Worm (Caenorhabditis elegans) whole organism, L4 larva: ENCODE measurements around the gene gly-3.

ENCODE experiments used
- Y48G9A.11 ChIP-seq: fragments of 200-800 bp; sonication (Bioruptor generic); IDR thresholded peaks from 2 replicates; pipeline ENCODE4 v1.3.6; 2022; ENCODE audit warnings: missing genetic modification reagents, missing genetic modification characterization, missing compliant biosample characterization
- aha-1 ChIP-seq: fragments of 150-350 bp; peaks from one replicate; lab custom pipeline; 2014; ENCODE audit warnings: missing biosample characterization, missing genetic modification characterization
- aly-2 ChIP-seq: sonication (generic microtip); optimal IDR thresholded peaks from 2 replicates; lab custom pipeline; 2018; ENCODE audit warnings: missing biosample characterization, missing genetic modification characterization
- ama-1 ChIP-seq: fragments of 150-350 bp; optimal IDR thresholded peaks from 2 replicates; lab custom pipeline; 2014; ENCODE audit warnings: inconsistent platforms, mixed read lengths
- ceh-20 ChIP-seq: fragments of 200-800 bp; sonication (Bioruptor generic); IDR thresholded peaks from 2 replicates; pipeline ENCODE4 v1.3.6; 2022; ENCODE audit warnings: missing genetic modification reagents, missing genetic modification characterization, missing compliant biosample characterization
- ceh-32 ChIP-seq: sonication (generic microtip); optimal IDR thresholded peaks from 2 replicates; lab custom pipeline; 2016; ENCODE audit warnings: mild to moderate bottlenecking, missing genetic modification characterization, missing compliant biosample characterization; ENCODE audit not compliant: poor library complexity
- ceh-44 ChIP-seq: fragments of 200-800 bp; sonication (Bioruptor generic); IDR thresholded peaks from 2 replicates; pipeline ENCODE4 v1.3.6; 2022; ENCODE audit warnings: missing genetic modification reagents, missing genetic modification characterization, missing compliant biosample characterization
- daf-8 ChIP-seq: fragments of 200-800 bp; sonication (Bioruptor generic); IDR thresholded peaks from 2 replicates; pipeline ENCODE4 v1.3.6; 2022; ENCODE audit warnings: missing genetic modification characterization, missing compliant biosample characterization
- dmd-6 ChIP-seq: fragments of 200-800 bp; sonication (Bioruptor generic); IDR thresholded peaks from 2 replicates; pipeline ENCODE4 v1.3.6; 2022; ENCODE audit warnings: missing genetic modification reagents, missing genetic modification characterization, missing compliant biosample characterization
- dmd-9 ChIP-seq: fragments of 200-800 bp; sonication (Bioruptor generic); IDR thresholded peaks from 2 replicates; pipeline ENCODE4 v1.3.6; 2022; ENCODE audit warnings: missing genetic modification reagents, missing genetic modification characterization, missing compliant biosample characterization
- jun-1 ChIP-seq: fragments of 150-350 bp; optimal IDR thresholded peaks from 2 replicates; lab custom pipeline; 2014; ENCODE audit warnings: missing biosample characterization, missing genetic modification reagents, missing genetic modification characterization
- mes-2 ChIP-seq: sonication (generic microtip); optimal IDR thresholded peaks from 2 replicates; lab custom pipeline; 2016; ENCODE audit warnings: missing genotype, mild to moderate bottlenecking, missing genetic modification characterization, missing compliant biosample characterization; ENCODE audit not compliant: poor library complexity, severe bottlenecking
- nhr-28 ChIP-seq: fragments of 150-350 bp; optimal IDR thresholded peaks from 2 replicates; lab custom pipeline; 2014; ENCODE audit warnings: missing biosample characterization, missing genetic modification characterization
- nhr-6 ChIP-seq: fragments of 150-350 bp; optimal IDR thresholded peaks from 2 replicates; lab custom pipeline; 2014; ENCODE audit warnings: missing biosample characterization, missing genetic modification characterization
- nhr-77 ChIP-seq: fragments of 150-350 bp; optimal IDR thresholded peaks from 2 replicates; lab custom pipeline; 2014; ENCODE audit warnings: missing biosample characterization, missing genetic modification characterization
- pqm-1 ChIP-seq: sonication (generic microtip); optimal IDR thresholded peaks from 2 replicates; lab custom pipeline; 2017; ENCODE audit warnings: missing biosample characterization, missing genetic modification characterization
- saeg-2 ChIP-seq: fragments of 200-800 bp; sonication (Bioruptor generic); IDR thresholded peaks from 2 replicates; pipeline ENCODE4 v1.3.6; 2022; ENCODE audit warnings: missing genetic modification reagents, missing genetic modification characterization, missing compliant biosample characterization
- skn-1 ChIP-seq: fragments of 150-350 bp; optimal IDR thresholded peaks from 2 replicates; lab custom pipeline; 2014; ENCODE audit warnings: missing biosample characterization, missing genetic modification characterization
- zip-11 ChIP-seq: fragments of 200-800 bp; sonication (Bioruptor generic); IDR thresholded peaks from 2 replicates; pipeline ENCODE4 v1.3.6; 2022; ENCODE audit warnings: missing genetic modification characterization, missing compliant biosample characterization

gly-3 gene

DNA sequence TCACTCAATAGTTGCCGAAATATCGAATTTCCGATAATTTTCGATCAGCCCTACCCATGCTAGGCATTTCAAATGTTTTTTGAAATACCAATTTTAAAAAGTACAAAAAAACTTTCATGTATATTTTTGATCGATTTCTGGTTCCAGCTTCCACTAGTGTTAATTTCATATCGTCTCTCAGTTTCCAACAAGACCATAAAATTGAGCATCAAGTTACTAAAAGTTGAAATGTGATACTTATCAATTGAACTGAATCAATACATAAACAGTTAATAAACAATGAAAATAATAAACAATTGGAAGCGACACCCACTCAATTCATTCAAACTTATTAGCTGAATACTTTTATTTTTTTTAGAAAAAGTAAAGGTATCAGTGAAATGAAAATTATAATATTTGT is 51.4 kb downstream of the gly-3 start, which contains the start of gene cup-4:
TSS of gene cup-4 (plus strand) at position 301 of the 400 bp plus-strand sequence.
- TF ChIP-seq mes-2 (tag; lab: Kevin White, UChicago) (no peak), nhr-6 (tag; lab: Kevin White, UChicago) (no peak), ama-1 (lab: Kevin White, UChicago) (no peak), ceh-44 (GFP tag; lab: Robert Waterston, UW) (no peak), Y48G9A.11 (no peak), skn-1 (tag; lab: Kevin White, UChicago) (no peak), zip-11 (GFP tag; lab: Robert Waterston, UW) (no peak), dmd-6 (GFP tag; lab: Robert Waterston, UW) (no peak), jun-1 (tag; lab: Kevin White, UChicago) (no peak), ceh-32 (tag; lab: Kevin White, UChicago) (no peak), aly-2 (tag; lab: Kevin White, UChicago) (no peak), ceh-20 (GFP tag; lab: Robert Waterston, UW) (no peak)

DNA sequence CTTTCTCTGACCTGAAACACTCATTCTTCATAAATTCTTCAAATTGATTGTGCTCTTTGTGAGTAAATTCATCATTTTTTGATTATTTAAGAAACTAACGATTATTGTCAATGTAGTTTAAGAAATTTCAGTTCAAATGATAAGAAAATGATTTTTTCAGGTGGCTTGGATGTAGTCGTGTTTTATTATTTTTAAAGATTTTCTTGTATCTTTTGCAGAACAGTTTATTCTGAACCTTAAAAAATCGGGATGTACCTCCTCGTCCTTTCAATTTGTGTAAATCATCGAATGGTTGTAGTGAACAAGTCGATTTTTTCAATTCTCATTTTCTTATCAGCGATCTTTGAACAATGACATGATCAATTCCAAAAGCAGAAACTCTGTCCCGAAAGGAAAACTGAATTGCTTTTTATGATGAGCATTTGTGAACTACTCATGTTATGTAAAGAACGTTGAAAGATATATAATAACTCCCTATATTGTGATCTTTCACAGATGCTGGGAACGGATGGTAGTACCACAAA is 52.3 kb downstream of the gly-3 start, which contains the start of gene slc-17.3:
TSS of gene slc-17.3 (minus strand) at position 51 of the 524 bp plus-strand sequence.
- TF ChIP-seq nhr-28 (peak; percentile 44), aha-1 (tag; lab: Kevin White, UChicago) (peak; percentile 31), daf-8 (GFP tag; lab: Robert Waterston, UW) (no peak), nhr-77 (peak; percentile 16), saeg-2 (GFP tag; lab: Robert Waterston, UW) (no peak), dmd-9 (GFP tag; lab: Robert Waterston, UW) (no peak), pqm-1 (tag; lab: Kevin White, UChicago) (peak; percentile 1)
